Worm (Caenorhabditis elegans) whole organism, late embryonic: Measurements from ENCODE around the gene H04M03.11.

Source experiments
- C08G9.2 ChIP-seq: sonication (generic microtip); optimal IDR thresholded peaks from 2 replicates; lab custom pipeline; 2016; ENCODE audit warnings: mild to moderate bottlenecking, missing genetic modification characterization, moderate library complexity, missing compliant biosample characterization
- C38D4.7 ChIP-seq: fragments of 200-800 bp; sonication (Bioruptor generic); optimal IDR thresholded peaks from 2 replicates; lab custom pipeline; 2018; ENCODE audit warnings: mild to moderate bottlenecking, missing genetic modification characterization, moderate library complexity, missing compliant biosample characterization
- F13H6.1 ChIP-seq: sonication (generic microtip); optimal IDR thresholded peaks from 2 replicates; lab custom pipeline; 2016; ENCODE audit warnings: missing genetic modification characterization, missing compliant biosample characterization
- K02D7.2 ChIP-seq: sonication (generic microtip); optimal IDR thresholded peaks from 2 replicates; lab custom pipeline; 2017; ENCODE audit warnings: mild to moderate bottlenecking, missing genetic modification characterization, missing compliant biosample characterization
- T23F11.4 ChIP-seq: fragments of 200-800 bp; sonication (Bioruptor generic); optimal IDR thresholded peaks from 2 replicates; lab custom pipeline; 2018; ENCODE audit warnings: mild to moderate bottlenecking, missing genetic modification characterization, missing compliant biosample characterization
- Y22D7AL.16 ChIP-seq: sonication (generic microtip); optimal IDR thresholded peaks from 2 replicates; lab custom pipeline; 2016; ENCODE audit warnings: missing genetic modification characterization, missing compliant biosample characterization
- ahr-1 ChIP-seq: sonication (generic microtip); optimal IDR thresholded peaks from 2 replicates; lab custom pipeline; 2016; ENCODE audit warnings: missing genetic modification characterization, missing compliant biosample characterization
- ceh-14 ChIP-seq: sonication (generic microtip); optimal IDR thresholded peaks from 2 replicates; lab custom pipeline; 2016; ENCODE audit warnings: missing genotype, missing genetic modification characterization, missing compliant biosample characterization
- ceh-2 ChIP-seq: sonication (generic microtip); optimal IDR thresholded peaks from 2 replicates; lab custom pipeline; 2016; ENCODE audit warnings: missing genotype, missing genetic modification characterization, missing compliant biosample characterization
- ceh-30 ChIP-seq: fragments of 150-350 bp; optimal IDR thresholded peaks from 2 replicates; lab custom pipeline; 2014; ENCODE audit warnings: missing biosample characterization, missing genetic modification characterization
- ceh-31 ChIP-seq: sonication (generic microtip); optimal IDR thresholded peaks from 2 replicates; lab custom pipeline; 2016; ENCODE audit warnings: missing genetic modification characterization, missing compliant biosample characterization
- ceh-34 ChIP-seq: sonication (generic microtip); optimal IDR thresholded peaks from 2 replicates; lab custom pipeline; 2016; ENCODE audit warnings: mild to moderate bottlenecking, missing genetic modification characterization, missing compliant biosample characterization
- ceh-6 ChIP-seq: fragments of 200-800 bp; sonication (Bioruptor generic); optimal IDR thresholded peaks from 2 replicates; lab custom pipeline; 2018; ENCODE audit warnings: mild to moderate bottlenecking, missing genetic modification characterization, missing compliant biosample characterization
- ceh-9 ChIP-seq: sonication (generic microtip); optimal IDR thresholded peaks from 2 replicates; lab custom pipeline; 2016; ENCODE audit warnings: mild to moderate bottlenecking, missing genetic modification characterization, inconsistent platforms, missing compliant biosample characterization
- che-1 ChIP-seq: sonication (generic microtip); optimal IDR thresholded peaks from 2 replicates; lab custom pipeline; 2016; ENCODE audit warnings: mild to moderate bottlenecking, missing genetic modification characterization, missing compliant biosample characterization
- dmd-4 ChIP-seq: sonication (generic microtip); optimal IDR thresholded peaks from 2 replicates; lab custom pipeline; 2016; ENCODE audit warnings: borderline replicate concordance, missing genetic modification characterization, missing compliant biosample characterization
- elt-2 ChIP-seq: sonication (generic microtip); optimal IDR thresholded peaks from 2 replicates; lab custom pipeline; 2016; ENCODE audit warnings: missing genetic modification reagents, missing genetic modification characterization, missing compliant biosample characterization
- eyg-1 ChIP-seq: sonication (generic microtip); optimal IDR thresholded peaks from 2 replicates; lab custom pipeline; 2016; ENCODE audit warnings: missing genotype, missing genetic modification characterization, missing compliant biosample characterization
- fkh-10 ChIP-seq: fragments of 150-350 bp; optimal IDR thresholded peaks from 2 replicates; lab custom pipeline; 2014; ENCODE audit warnings: missing biosample characterization, missing genetic modification reagents, missing genetic modification characterization
- gmeb-2 ChIP-seq: sonication (generic microtip); optimal IDR thresholded peaks from 2 replicates; lab custom pipeline; 2016; ENCODE audit warnings: missing genetic modification characterization, inconsistent platforms, missing compliant biosample characterization
- hlh-15 ChIP-seq: sonication (generic microtip); optimal IDR thresholded peaks from 2 replicates; lab custom pipeline; 2016; ENCODE audit warnings: missing genetic modification characterization, missing compliant biosample characterization
- hlh-30 ChIP-seq: sonication (generic microtip); optimal IDR thresholded peaks from 2 replicates; lab custom pipeline; 2017; ENCODE audit warnings: antibody characterized with exemption, missing genetic modification characterization, missing compliant biosample characterization; ENCODE audit not compliant: insufficient read depth
- hlh-6 ChIP-seq: sonication (generic microtip); optimal IDR thresholded peaks from 2 replicates; lab custom pipeline; 2016; ENCODE audit warnings: missing genotype, missing genetic modification characterization, missing compliant biosample characterization
- hlh-8 ChIP-seq: sonication (generic microtip); optimal IDR thresholded peaks from 2 replicates; lab custom pipeline; 2016; ENCODE audit warnings: missing genotype, missing genetic modification characterization, missing compliant biosample characterization
- lim-6 ChIP-seq: sonication (generic microtip); optimal IDR thresholded peaks from 2 replicates; lab custom pipeline; 2016; ENCODE audit warnings: missing genetic modification characterization, missing compliant biosample characterization
- madf-2 ChIP-seq: sonication (generic microtip); optimal IDR thresholded peaks from 2 replicates; lab custom pipeline; 2017; ENCODE audit warnings: missing genetic modification characterization, missing compliant biosample characterization
- mec-3 ChIP-seq: sonication (generic microtip); optimal IDR thresholded peaks from 2 replicates; lab custom pipeline; 2016; ENCODE audit warnings: borderline replicate concordance, missing genetic modification characterization, missing compliant biosample characterization
- nfya-1 ChIP-seq: sonication (generic microtip); optimal IDR thresholded peaks from 2 replicates; lab custom pipeline; 2017; ENCODE audit warnings: missing genetic modification characterization, mild to moderate bottlenecking, missing compliant biosample characterization, antibody characterized with exemption, moderate library complexity
- nhr-11 ChIP-seq: fragments of 150-350 bp; optimal IDR thresholded peaks from 2 replicates; lab custom pipeline; 2014; ENCODE audit warnings: missing biosample characterization, missing genetic modification characterization
- pat-9 ChIP-seq: fragments of 200-800 bp; sonication (Bioruptor generic); optimal IDR thresholded peaks from 2 replicates; lab custom pipeline; 2018; ENCODE audit warnings: mild to moderate bottlenecking, missing genetic modification characterization, moderate library complexity, missing compliant biosample characterization
- pax-1 ChIP-seq: fragments of 150-350 bp; optimal IDR thresholded peaks from 2 replicates; lab custom pipeline; 2014; ENCODE audit warnings: missing biosample characterization, missing genetic modification characterization
- pros-1 ChIP-seq: fragments of 150-350 bp; optimal IDR thresholded peaks from 2 replicates; lab custom pipeline; 2014; ENCODE audit warnings: missing biosample characterization, missing genetic modification reagents, missing genetic modification characterization
- rnt-1 ChIP-seq: sonication (generic microtip); optimal IDR thresholded peaks from 2 replicates; lab custom pipeline; 2016; ENCODE audit warnings: missing genetic modification characterization, missing compliant biosample characterization
- sdc-2 ChIP-seq: sonication (generic microtip); optimal IDR thresholded peaks from 2 replicates; lab custom pipeline; 2016; ENCODE audit warnings: missing genotype, missing genetic modification characterization, missing compliant biosample characterization
- sox-4 ChIP-seq: sonication (generic microtip); optimal IDR thresholded peaks from 2 replicates; lab custom pipeline; 2017; ENCODE audit warnings: mild to moderate bottlenecking, missing genetic modification characterization, inconsistent platforms, missing compliant biosample characterization
- syd-9 ChIP-seq: sonication (generic microtip); optimal IDR thresholded peaks from 2 replicates; lab custom pipeline; 2016; ENCODE audit warnings: mild to moderate bottlenecking, missing genetic modification characterization, moderate library complexity, missing compliant biosample characterization
- tbx-2 ChIP-seq: sonication (generic microtip); optimal IDR thresholded peaks from 2 replicates; lab custom pipeline; 2016; ENCODE audit warnings: missing genetic modification characterization, missing compliant biosample characterization
- ttx-3 ChIP-seq: sonication (generic microtip); optimal IDR thresholded peaks from 2 replicates; lab custom pipeline; 2016; ENCODE audit warnings: missing genetic modification reagents, missing genetic modification characterization, missing compliant biosample characterization
- unc-42 ChIP-seq: sonication (generic microtip); optimal IDR thresholded peaks from 2 replicates; lab custom pipeline; 2016; ENCODE audit warnings: missing genotype, missing genetic modification characterization, missing compliant biosample characterization
- unc-86 ChIP-seq: sonication (generic microtip); optimal IDR thresholded peaks from 2 replicates; lab custom pipeline; 2016; ENCODE audit warnings: missing genetic modification characterization, missing compliant biosample characterization
- zip-5 ChIP-seq: sonication (generic microtip); optimal IDR thresholded peaks from 2 replicates; lab custom pipeline; 2016; ENCODE audit warnings: missing genetic modification characterization, missing compliant biosample characterization

H04M03.11 gene

DNA sequence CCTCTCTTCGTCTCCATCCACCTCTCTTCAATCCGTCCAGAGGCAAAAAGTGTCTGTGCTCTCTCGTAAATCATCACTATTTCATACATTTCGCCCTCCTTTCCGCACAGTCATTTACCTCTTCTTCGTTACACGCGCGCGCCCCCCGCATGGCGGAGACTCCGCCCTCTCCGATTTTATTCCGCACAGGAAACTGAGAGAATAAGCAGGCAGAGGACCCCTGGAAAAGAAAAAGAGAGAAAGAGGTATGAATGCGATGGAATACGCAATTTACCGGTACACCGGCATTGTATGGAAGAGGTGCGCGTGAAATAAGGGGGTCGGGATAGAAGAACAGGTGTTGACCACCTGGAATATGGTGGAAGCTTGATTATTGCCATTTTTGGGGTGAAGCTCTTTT is 23.6 kb downstream of the H04M03.11 start:
- TF ChIP-seq hlh-15 (tag; lab: Kevin White, UChicago) (no peak), pros-1 (peak; percentile 50), ceh-31 (tag; lab: Kevin White, UChicago) (peak; percentile 78), ceh-14 (no peak), ceh-2 (peak; percentile 22), tbx-2 (tag; lab: Kevin White, UChicago) (peak; percentile 37), F13H6.1 (no peak), sox-4 (tag; lab: Kevin White, UChicago) (no peak), nfya-1 (peak; percentile 14), eyg-1 (tag; lab: Kevin White, UChicago) (no peak), lim-6 (tag; lab: Kevin White, UChicago) (no peak), ceh-34 (tag; lab: Kevin White, UChicago) (peak; percentile 19)

DNA sequence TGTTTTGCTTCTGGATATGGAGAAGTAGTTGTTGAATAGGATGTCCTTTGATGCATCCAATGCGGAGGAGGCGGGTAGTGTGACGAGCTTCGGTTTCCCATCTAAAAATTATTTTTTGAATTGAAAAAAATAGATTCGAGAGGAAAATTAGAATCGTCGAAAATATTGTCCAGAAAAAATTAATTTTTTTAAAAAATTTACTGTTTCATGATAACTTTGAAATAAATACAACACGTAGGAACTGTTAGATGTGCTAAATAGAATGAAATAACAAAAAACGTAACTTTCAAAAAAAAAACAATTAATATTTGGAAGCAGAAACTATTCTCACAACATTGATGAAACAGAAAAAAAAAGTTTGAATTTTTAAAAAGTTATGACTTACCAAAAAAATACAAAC is 24.5 kb downstream of the H04M03.11 start, which contains the start of gene C06E7.4:
Gene C06E7.4 (minus strand): TSS at position 101 of the 400 bp plus-strand sequence.
- TF ChIP-seq sox-4 (tag; lab: Kevin White, UChicago), result no peak
- no peak for TF ChIP-seq elt-2 (tag; lab: Kevin White, UChicago)
- no peak for TF ChIP-seq ceh-9 (tag; lab: Kevin White, UChicago)
- no peak for TF ChIP-seq pax-1
- TF ChIP-seq ceh-6 (GFP tag; lab: Kevin White, UChicago), result no peak
- TF ChIP-seq fkh-10 (GFP tag; lab: Kevin White, UChicago), result no peak
- TF ChIP-seq pat-9 (tag; lab: Kevin White, UChicago), result no peak
- no peak for TF ChIP-seq F13H6.1
- TF ChIP-seq K02D7.2, result no peak
- no peak for TF ChIP-seq ttx-3 (tag; lab: Kevin White, UChicago)
- no peak for TF ChIP-seq unc-42
- no peak for TF ChIP-seq ceh-34 (tag; lab: Kevin White, UChicago)
- no peak for TF ChIP-seq dmd-4 (tag; lab: Kevin White, UChicago)
- TF ChIP-seq hlh-30 (tag; lab: Kevin White, UChicago), result no peak

DNA sequence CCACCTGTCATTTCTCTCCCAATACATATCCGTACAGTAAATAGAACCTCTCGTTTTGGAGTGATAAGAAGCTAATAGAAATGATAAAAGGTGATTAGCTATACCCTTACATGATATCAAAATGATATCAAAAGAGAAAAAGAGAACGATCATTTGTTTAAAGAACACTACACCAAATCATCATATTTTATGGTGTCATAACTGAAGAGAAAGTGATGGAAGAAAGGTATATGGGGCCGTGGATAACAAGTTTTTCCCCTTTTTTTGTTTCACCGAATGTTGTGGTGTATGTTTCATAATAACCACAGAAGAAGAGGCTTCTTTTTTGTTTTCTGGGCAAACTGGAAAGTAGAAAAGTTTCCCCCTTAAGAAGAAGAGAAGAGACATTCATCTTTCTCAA is 26.2 kb downstream of the H04M03.11 start:
- no peak for TF ChIP-seq fkh-10 (GFP tag; lab: Kevin White, UChicago)
- TF ChIP-seq zip-5 (tag; lab: Kevin White, UChicago), result no peak
- no peak for TF ChIP-seq dmd-4 (tag; lab: Kevin White, UChicago)
- TF ChIP-seq ceh-9 (tag; lab: Kevin White, UChicago), result no peak
- TF ChIP-seq elt-2 (tag; lab: Kevin White, UChicago), result peak; percentile 12
- no peak for TF ChIP-seq rnt-1 (tag; lab: Kevin White, UChicago)
- no peak for TF ChIP-seq eyg-1 (tag; lab: Kevin White, UChicago)
- no peak for TF ChIP-seq che-1

DNA sequence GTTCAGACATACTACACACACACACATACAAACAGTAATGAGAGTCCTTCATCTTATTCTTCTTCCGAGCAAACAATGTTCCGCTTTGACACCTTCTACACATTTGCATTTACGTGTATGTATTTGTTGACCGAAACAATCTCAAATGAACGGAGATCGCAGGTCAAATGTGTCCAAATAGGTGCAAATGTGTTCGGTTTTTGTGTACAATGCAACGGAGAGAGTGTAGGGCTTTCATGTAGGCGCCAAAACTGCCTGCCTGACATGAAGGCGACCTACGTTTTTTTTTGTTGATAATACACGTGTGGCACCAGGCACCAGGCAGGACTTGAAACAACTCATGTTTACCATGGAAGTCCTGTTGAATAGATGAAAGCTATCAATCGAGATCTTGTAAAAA is 27.4 kb downstream of the H04M03.11 start:
- no peak for TF ChIP-seq dmd-4 (tag; lab: Kevin White, UChicago)
- TF ChIP-seq che-1, result no peak
- TF ChIP-seq C08G9.2 (tag; lab: Kevin White, UChicago), result no peak
- TF ChIP-seq unc-86 (tag; lab: Kevin White, UChicago), result no peak
- TF ChIP-seq sdc-2, result no peak
- no peak for TF ChIP-seq T23F11.4 (GFP tag; lab: Kevin White, UChicago)

DNA sequence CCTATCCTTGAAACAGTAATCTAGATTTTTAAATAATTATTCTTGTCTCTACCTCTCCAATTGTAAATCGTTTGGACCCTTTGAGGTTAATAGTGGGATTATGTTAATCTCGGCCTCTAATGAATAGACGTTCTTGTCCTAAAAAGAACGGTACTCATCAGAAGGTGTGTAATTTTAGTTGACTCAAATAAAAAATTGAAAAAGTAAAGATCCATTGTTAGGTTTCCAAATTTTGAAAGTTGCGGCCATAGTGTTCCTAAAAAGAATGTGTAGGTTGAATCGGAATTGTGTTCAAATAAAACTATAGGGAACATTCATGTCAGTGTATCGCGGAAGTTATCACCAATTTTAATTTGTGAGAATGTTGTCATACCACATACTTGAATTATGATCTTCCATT is 28.8 kb downstream of the H04M03.11 start:
- TF ChIP-seq ceh-31 (tag; lab: Kevin White, UChicago) (no peak), nhr-11 (tag; lab: Kevin White, UChicago) (no peak), dmd-4 (tag; lab: Kevin White, UChicago) (no peak), pros-1 (no peak), ceh-30 (tag; lab: Kevin White, UChicago) (no peak), zip-5 (tag; lab: Kevin White, UChicago) (no peak), mec-3 (no peak), fkh-10 (GFP tag; lab: Kevin White, UChicago) (no peak), madf-2 (tag; lab: Kevin White, UChicago) (no peak), Y22D7AL.16 (tag; lab: Kevin White, UChicago) (no peak), gmeb-2 (tag; lab: Kevin White, UChicago) (no peak), pax-1 (no peak), C38D4.7 (no peak), ahr-1 (tag; lab: Kevin White, UChicago) (no peak), unc-86 (tag; lab: Kevin White, UChicago) (no peak), syd-9 (no peak), hlh-6 (no peak), hlh-8 (tag; lab: Kevin White, UChicago) (no peak)
